Worm (Caenorhabditis elegans): ENCODE measurements around the gene Y22D7AL.10.

Y22D7AL.10 gene

ce11 chrIII:1614412-1614811 is 4.3 kb downstream of the Y22D7AL.10 start:
- TF ChIP-seq unc-39 (tag; optimal IDR thresholded peaks at IDR 0.05) (no peak), blmp-1 (tag; optimal IDR thresholded peaks at IDR 0.05; ENCODE audit: insufficient read depth) (peak; percentile 35)

- TF ChIP-seq sem-4 (tag; optimal IDR thresholded peaks at IDR 0.05) (no peak), egl-27 (tag; optimal IDR thresholded peaks at IDR 0.05) (no peak), sma-9 (GFP tag; optimal IDR thresholded peaks at IDR 0.05) (no peak), sma-9 (tag; optimal IDR thresholded peaks at IDR 0.05) (no peak), ama-1 (optimal IDR thresholded peaks at IDR 0.05) (no peak), nhr-129 (tag; optimal IDR thresholded peaks at IDR 0.05) (no peak), snpc-4 (tag; optimal IDR thresholded peaks at IDR 0.05) (no peak), ZK546.5 (tag; optimal IDR thresholded peaks at IDR 0.05) (no peak), mab-5 (tag; optimal IDR thresholded peaks at IDR 0.05) (no peak), C34F6.9 (tag; optimal IDR thresholded peaks at IDR 0.05) (no peak), R02D3.7 (tag; optimal IDR thresholded peaks at IDR 0.05) (no peak)
Observed at ce11 chrIII:1613933-1614332, 4.8 kb downstream of the Y22D7AL.10 start, which contains the start of gene Y22D7AL.9. TSS of gene Y22D7AL.9 (minus strand) at chrIII:1614033.

DNA sequence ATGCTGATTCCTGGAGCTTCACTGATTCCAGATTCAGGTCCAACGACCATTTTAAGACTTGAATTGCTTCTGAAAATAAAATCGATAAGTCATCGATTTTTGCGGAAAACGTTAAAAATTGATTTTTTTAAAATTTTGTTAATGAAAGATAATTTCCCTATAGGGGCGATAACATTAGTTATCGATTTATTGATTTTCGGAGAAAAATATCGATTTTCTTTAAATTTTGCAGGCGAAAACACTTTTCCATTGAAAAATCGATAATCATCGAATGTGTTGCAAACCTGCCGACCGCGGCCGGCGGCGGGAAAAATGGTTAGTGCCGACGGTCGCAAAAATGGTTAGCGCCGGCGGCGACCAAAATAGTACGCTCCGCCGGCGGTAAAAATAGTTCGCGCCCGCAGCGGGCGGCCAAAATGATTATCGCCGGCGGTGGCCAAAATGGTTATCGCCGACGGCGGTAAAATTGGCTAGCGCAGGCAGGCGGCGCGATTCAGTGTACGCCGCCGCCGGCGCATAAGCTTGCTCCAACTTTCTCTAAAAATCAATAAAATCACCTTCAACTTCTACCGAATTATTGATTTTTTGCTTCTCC is 5.7 kb downstream of the Y22D7AL.10 start:
- TF ChIP-seq nhr-23 (tag; optimal IDR thresholded peaks at IDR 0.05) (no peak), alr-1 (tag; optimal IDR thresholded peaks at IDR 0.05) (no peak), nhr-21 (tag; optimal IDR thresholded peaks at IDR 0.05) (no peak), R02D3.7 (tag; optimal IDR thresholded peaks at IDR 0.05) (no peak), nhr-129 (tag; optimal IDR thresholded peaks at IDR 0.05) (no peak), skn-1 (tag; optimal IDR thresholded peaks at IDR 0.05) (no peak)

- TF ChIP-seq fos-1 (tag; optimal IDR thresholded peaks at IDR 0.05) = no peak
- TF ChIP-seq ztf-1 (GFP tag; conservative IDR thresholded peaks at IDR 0.05) = no peak
- TF ChIP-seq elt-3 (tag; optimal IDR thresholded peaks at IDR 0.05) = no peak
- no peak for TF ChIP-seq nhr-12 (tag; optimal IDR thresholded peaks at IDR 0.05)
- no peak for TF ChIP-seq alr-1 (tag; optimal IDR thresholded peaks at IDR 0.05)
- no peak for TF ChIP-seq nhr-237 (tag; optimal IDR thresholded peaks at IDR 0.05)
- no peak for TF ChIP-seq snpc-4 (tag; optimal IDR thresholded peaks at IDR 0.05)
- no peak for TF ChIP-seq nhr-77 (tag; optimal IDR thresholded peaks at IDR 0.05)
- TF ChIP-seq gmeb-1 (tag; optimal IDR thresholded peaks at IDR 0.05) = no peak
- no peak for TF ChIP-seq peb-1 (tag; optimal IDR thresholded peaks at IDR 0.05)
- no peak for TF ChIP-seq ama-1 (optimal IDR thresholded peaks at IDR 0.05)
- TF ChIP-seq ceh-16 (tag; optimal IDR thresholded peaks at IDR 0.05) = no peak
- no peak for TF ChIP-seq ztf-11 (tag; optimal IDR thresholded peaks at IDR 0.05)
Observed at ce11 chrIII:1610938-1611337, 7.8 kb downstream of the Y22D7AL.10 start.

ce11 chrIII:1607659-1608058 is 11.1 kb downstream of the Y22D7AL.10 start:
- TF ChIP-seq nhr-21 (tag; optimal IDR thresholded peaks at IDR 0.05) (no peak), snpc-4 (tag; optimal IDR thresholded peaks at IDR 0.05) (no peak), lin-13 (GFP tag; optimal IDR thresholded peaks at IDR 0.05) (no peak), nhr-129 (tag; optimal IDR thresholded peaks at IDR 0.05) (no peak), nhr-12 (tag; optimal IDR thresholded peaks at IDR 0.05) (no peak), sma-9 (GFP tag; optimal IDR thresholded peaks at IDR 0.05) (no peak), sma-9 (tag; optimal IDR thresholded peaks at IDR 0.05) (no peak)

- TF ChIP-seq unc-39 (tag; optimal IDR thresholded peaks at IDR 0.05) (no peak), blmp-1 (tag; optimal IDR thresholded peaks at IDR 0.05; ENCODE audit: insufficient read depth) (peak; percentile 21), sma-9 (GFP tag; optimal IDR thresholded peaks at IDR 0.05) (peak; percentile 6), sma-9 (tag; optimal IDR thresholded peaks at IDR 0.05) (no peak), alr-1 (tag; optimal IDR thresholded peaks at IDR 0.05) (no peak), lin-13 (GFP tag; optimal IDR thresholded peaks at IDR 0.05) (peak; percentile 35), F13H6.1 (tag; optimal IDR thresholded peaks at IDR 0.05) (peak; percentile 19), skn-1 (tag; optimal IDR thresholded peaks at IDR 0.05) (no peak), unc-55 (GFP tag; optimal IDR thresholded peaks at IDR 0.05) (peak; percentile 3), zag-1 (tag; optimal IDR thresholded peaks at IDR 0.05) (no peak), C34F6.9 (tag; optimal IDR thresholded peaks at IDR 0.05) (peak; percentile 5), elt-1 (tag; optimal IDR thresholded peaks at IDR 0.05) (no peak), Y55F3AM.14 (GFP tag; optimal IDR thresholded peaks at IDR 0.05) (peak; percentile 46), lsy-2 (tag; optimal IDR thresholded peaks at IDR 0.05) (peak; percentile 24 to 47), lin-11 (tag; optimal IDR thresholded peaks at IDR 0.05) (peak; percentile 14), gmeb-1 (tag; optimal IDR thresholded peaks at IDR 0.05) (peak; percentile 37)
Observed at ce11 chrIII:1604514-1604976, 14.2 kb downstream of the Y22D7AL.10 start, which contains the start of gene Y22D7AL.6. TSS of gene Y22D7AL.6 (plus strand) at chrIII:1604926.

All from whole organism, L2 larva.